Worm (Caenorhabditis elegans): ENCODE results near the gene Y38A10A.11.

DNA sequence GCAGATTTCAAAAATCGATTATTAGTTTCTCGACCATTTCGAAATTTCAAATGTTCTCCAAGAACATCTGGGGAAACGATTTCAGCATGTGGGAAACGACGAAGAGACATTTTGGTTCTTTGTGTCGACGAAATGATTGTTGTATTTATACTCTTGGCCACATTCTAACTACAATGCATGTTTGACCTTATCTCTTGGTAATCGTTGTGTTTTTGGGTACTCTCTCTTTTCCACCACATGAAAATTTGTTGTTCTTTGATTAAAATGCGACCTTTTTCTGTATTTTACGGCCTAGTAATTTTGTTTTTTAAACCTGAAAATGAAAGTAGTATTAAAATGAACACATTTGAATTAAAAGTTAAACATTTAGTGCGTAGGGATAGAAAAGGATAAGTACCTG lies 9.5 kb upstream of the Y38A10A.11 start, which contains the start of gene F17A9.5:
- no peak for TF ChIP-seq sma-3 (GFP tag; optimal IDR thresholded peaks at IDR 0.05)
- no peak for TF ChIP-seq ztf-11 (tag; optimal IDR thresholded peaks at IDR 0.05)
- TF ChIP-seq unc-62 (GFP tag; optimal IDR thresholded peaks at IDR 0.05), result no peak
- TF ChIP-seq ama-1 (optimal IDR thresholded peaks at IDR 0.05), result no peak
- TF ChIP-seq C34F6.9 (tag; optimal IDR thresholded peaks at IDR 0.05), result no peak
- no peak for TF ChIP-seq snpc-4 (tag; optimal IDR thresholded peaks at IDR 0.05)
- no peak for TF ChIP-seq peb-1 (tag; optimal IDR thresholded peaks at IDR 0.05)
- TF ChIP-seq nhr-11 (tag; optimal IDR thresholded peaks at IDR 0.05), result no peak
- no peak for TF ChIP-seq aly-2 (tag; optimal IDR thresholded peaks at IDR 0.05)
